Fruit fly (Drosophila melanogaster): ENCODE measurements around the gene Nmd3.

Nmd3 gene

dm6 chrX:2155868-2156267 lies 28.6 kb downstream of the Nmd3 start (continued):
- no peak for TF ChIP-seq D (optimal IDR thresholded peaks at IDR 0.05)
- no peak for TF ChIP-seq D (GFP tag; optimal IDR thresholded peaks at IDR 0.05)
- TF ChIP-seq CG14014 (GFP tag; IDR thresholded peaks at IDR 0.05), result no peak
- no peak for TF ChIP-seq Side (GFP tag; optimal IDR thresholded peaks at IDR 0.05)
- TF ChIP-seq Kr (GFP tag; optimal IDR thresholded peaks at IDR 0.05), result no peak
- TF ChIP-seq ab (GFP tag; optimal IDR thresholded peaks at IDR 0.05), result no peak
- no peak for TF ChIP-seq CG3838 (GFP tag; optimal IDR thresholded peaks at IDR 0.05)
- TF ChIP-seq CG9876 (GFP tag; optimal IDR thresholded peaks at IDR 0.05), result no peak
- no peak for TF ChIP-seq bcd (GFP tag; optimal IDR thresholded peaks at IDR 0.05)
- TF ChIP-seq pzg (GFP tag; optimal IDR thresholded peaks at IDR 0.05), result peak; percentile 21
- TF ChIP-seq dan (GFP tag; IDR thresholded peaks at IDR 0.05), result no peak
- no peak for TF ChIP-seq CG34224 (GFP tag; IDR thresholded peaks at IDR 0.05; ENCODE audit: partially characterized antibody)
- TF ChIP-seq CG3281 (GFP tag; optimal IDR thresholded peaks at IDR 0.05), result no peak
- TF ChIP-seq Dref (GFP tag; IDR thresholded peaks at IDR 0.05), result no peak
- no peak for TF ChIP-seq CG9727 (GFP tag; optimal IDR thresholded peaks at IDR 0.05)
- no peak for TF ChIP-seq CG8388 (GFP tag; optimal IDR thresholded peaks at IDR 0.05)
- TF ChIP-seq phol (tag; optimal IDR thresholded peaks at IDR 0.05), result no peak
- TF ChIP-seq sc (optimal IDR thresholded peaks at IDR 0.05), result no peak
- no peak for TF ChIP-seq sc (GFP tag; optimal IDR thresholded peaks at IDR 0.05)
- no peak for TF ChIP-seq CG9797 (GFP tag; optimal IDR thresholded peaks at IDR 0.05)
- TF ChIP-seq B-H1 (GFP tag; IDR thresholded peaks at IDR 0.05), result no peak
- TF ChIP-seq CG42726 (GFP tag; IDR thresholded peaks at IDR 0.05; ENCODE audit: partially characterized antibody), result no peak
- no peak for TF ChIP-seq unc-4 (GFP tag; IDR thresholded peaks at IDR 0.05; ENCODE audit: partially characterized antibody)
- no peak for TF ChIP-seq tin (GFP tag; optimal IDR thresholded peaks at IDR 0.05)
- peak; percentile 18 for TF ChIP-seq Fer1 (GFP tag; optimal IDR thresholded peaks at IDR 0.05)
- TF ChIP-seq CG12155 (GFP tag; optimal IDR thresholded peaks at IDR 0.05), result no peak
- no peak for TF ChIP-seq seq (GFP tag; IDR thresholded peaks at IDR 0.05)
- TF ChIP-seq HmgZ (tag; optimal IDR thresholded peaks at IDR 0.05), result peak; percentile 44
- no peak for TF ChIP-seq CG13624 (GFP tag; optimal IDR thresholded peaks at IDR 0.05)
- TF ChIP-seq CG1647 (GFP tag; optimal IDR thresholded peaks at IDR 0.05), result no peak
- TF ChIP-seq cas (GFP tag; IDR thresholded peaks at IDR 0.05), result no peak
- TF ChIP-seq gro (GFP tag; optimal IDR thresholded peaks at IDR 0.05), result no peak
- TF ChIP-seq prd (optimal IDR thresholded peaks at IDR 0.05), result no peak
- no peak for TF ChIP-seq prd (GFP tag; IDR thresholded peaks at IDR 0.05)
- TF ChIP-seq tio (GFP tag; optimal IDR thresholded peaks at IDR 0.05), result no peak
- no peak for TF ChIP-seq sim (GFP tag; IDR thresholded peaks at IDR 0.05)
- no peak for TF ChIP-seq br (optimal IDR thresholded peaks at IDR 0.05)
- no peak for TF ChIP-seq CG3995 (GFP tag; optimal IDR thresholded peaks at IDR 0.05)
- no peak for TF ChIP-seq nau (GFP tag; optimal IDR thresholded peaks at IDR 0.05)
- no peak for TF ChIP-seq CTCF (GFP tag; optimal IDR thresholded peaks at IDR 0.05)
- TF ChIP-seq Atf-2 (GFP tag; optimal IDR thresholded peaks at IDR 0.05), result no peak
- peak; percentile 62 for TF ChIP-seq ci (GFP tag; IDR thresholded peaks at IDR 0.05)
- TF ChIP-seq z (GFP tag; IDR thresholded peaks at IDR 0.05), result 0 out of 3 replicates have a peak, but pooled peaks have one; percentile 22
- no peak for TF ChIP-seq cad (GFP tag; optimal IDR thresholded peaks at IDR 0.05)
- no peak for TF ChIP-seq cato (GFP tag; optimal IDR thresholded peaks at IDR 0.05; ENCODE audit: borderline replicate concordance)
- TF ChIP-seq Sry-β (GFP tag; optimal IDR thresholded peaks at IDR 0.05), result no peak
- no peak for TF ChIP-seq CG11398 (GFP tag; optimal IDR thresholded peaks at IDR 0.05)
- no peak for TF ChIP-seq CG17186 (GFP tag; optimal IDR thresholded peaks at IDR 0.05)
- no peak for TF ChIP-seq ATbp (GFP tag; optimal IDR thresholded peaks at IDR 0.05)
- TF ChIP-seq hth (optimal IDR thresholded peaks at IDR 0.05), result no peak
- TF ChIP-seq CG13287 (GFP tag; IDR thresholded peaks at IDR 0.05; ENCODE audit: partially characterized antibody), result no peak; the same call in 1 of the 2 replicates
- TF ChIP-seq Trl (optimal IDR thresholded peaks at IDR 0.05), result peak; percentile 54 to 70
- peak; percentile 45 for TF ChIP-seq Trl (GFP tag; optimal IDR thresholded peaks at IDR 0.05)
- TF ChIP-seq CG11723 (GFP tag; optimal IDR thresholded peaks at IDR 0.05), result no peak
- TF ChIP-seq scrt (GFP tag; optimal IDR thresholded peaks at IDR 0.05), result no peak

Data from whole organism, embryonic.